Worm (Caenorhabditis elegans) whole organism, mixed stage, embryonic: ENCODE measurements around the gene sre-40.

ENCODE experiments used
- drap-1 ChIP-seq: fragments of 200-800 bp; sonication (Bioruptor generic); optimal IDR thresholded peaks from 3 replicates; lab custom pipeline; 2018; ENCODE audit warnings: mild to moderate bottlenecking, missing genetic modification characterization, missing compliant biosample characterization
- lin-13 ChIP-seq: fragments of 150-350 bp; optimal IDR thresholded peaks from 2 replicates; lab custom pipeline; 2014; ENCODE audit warnings: missing biosample characterization, missing genetic modification characterization
- mab-5 ChIP-seq: fragments of 150-350 bp; optimal IDR thresholded peaks from 2 replicates; lab custom pipeline; 2014; ENCODE audit warnings: missing biosample characterization, missing genetic modification characterization
- mep-1 ChIP-seq: fragments of 150-350 bp; optimal IDR thresholded peaks from 2 replicates; lab custom pipeline; 2017; ENCODE audit warnings: missing biosample characterization, missing genetic modification reagents, missing genetic modification characterization, inconsistent platforms
- nhr-12 ChIP-seq: fragments of 150-350 bp; optimal IDR thresholded peaks from 2 replicates; lab custom pipeline; 2014; ENCODE audit warnings: missing biosample characterization, missing genetic modification characterization
- nhr-237 ChIP-seq: fragments of 150-350 bp; optimal IDR thresholded peaks from 2 replicates; lab custom pipeline; 2014; ENCODE audit warnings: missing biosample characterization, missing genetic modification characterization
- nhr-28 ChIP-seq: fragments of 150-350 bp; optimal IDR thresholded peaks from 2 replicates; lab custom pipeline; 2014; ENCODE audit warnings: missing biosample characterization, missing genetic modification characterization
- nhr-76 ChIP-seq: sonication (generic microtip); optimal IDR thresholded peaks from 2 replicates; lab custom pipeline; 2017; ENCODE audit warnings: missing biosample characterization, missing genetic modification characterization
- snpc-4 ChIP-seq: fragments of 150-350 bp; optimal IDR thresholded peaks from 2 replicates; lab custom pipeline; 2014; ENCODE audit warnings: missing biosample characterization, missing genetic modification characterization
- unc-120 ChIP-seq: sonication (generic microtip); optimal IDR thresholded peaks from 2 replicates; lab custom pipeline; 2017; ENCODE audit warnings: missing genetic modification characterization, missing compliant biosample characterization; ENCODE audit not compliant: poor library complexity, severe bottlenecking
- unc-39 ChIP-seq: fragments of 150-350 bp; optimal IDR thresholded peaks from 2 replicates; lab custom pipeline; 2014; ENCODE audit warnings: missing biosample characterization, missing genetic modification characterization
- unc-62 ChIP-seq: fragments of 150-350 bp; optimal IDR thresholded peaks from 2 replicates; lab custom pipeline; 2014; ENCODE audit warnings: missing biosample characterization, missing genetic modification reagents, missing genetic modification characterization
- ztf-11 ChIP-seq: fragments of 150-350 bp; optimal IDR thresholded peaks from 2 replicates; lab custom pipeline; 2014; ENCODE audit warnings: missing biosample characterization, missing genetic modification characterization

- TF ChIP-seq drap-1 (GFP tag; lab: Kevin White, UChicago) (no peak), snpc-4 (tag; lab: Kevin White, UChicago) (no peak), lin-13 (tag; lab: Kevin White, UChicago) (no peak), ztf-11 (no peak), nhr-237 (no peak), unc-39 (tag; lab: Kevin White, UChicago) (no peak), unc-120 (tag; lab: Kevin White, UChicago) (no peak), nhr-12 (tag; lab: Kevin White, UChicago) (no peak), nhr-76 (tag; lab: Kevin White, UChicago) (no peak), mab-5 (no peak), nhr-28 (tag; lab: Kevin White, UChicago) (no peak), mep-1 (tag; lab: Kevin White, UChicago) (no peak), unc-62 (GFP tag; lab: Kevin White, UChicago) (no peak)
Measured at ce11 chrII:4638891-4639290, 44.7 kb downstream of the sre-40 start.
